Worm (Caenorhabditis elegans) whole organism, midembryonic: ENCODE measurements around the gene E04F6.4.

Experiments
- T22C8.4 ChIP-seq: fragments of 200-800 bp; sonication (Bioruptor generic); IDR thresholded peaks from 2 replicates; pipeline ENCODE4 v1.3.6; 2022; ENCODE audit warnings: missing genetic modification characterization, missing compliant biosample characterization
- cog-1 ChIP-seq: sonication (generic microtip); optimal IDR thresholded peaks from 2 replicates; lab custom pipeline; 2016; ENCODE audit warnings: missing genetic modification characterization, missing compliant biosample characterization
- flt-1 ChIP-seq: fragments of 200-800 bp; sonication (Bioruptor generic); IDR thresholded peaks from 2 replicates; pipeline ENCODE4 v1.3.6; 2022; ENCODE audit warnings: missing genetic modification characterization, missing compliant biosample characterization
- klf-2 ChIP-seq: fragments of 200-800 bp; sonication (Bioruptor generic); conservative IDR thresholded peaks from 2 replicates; pipeline ENCODE4 v1.3.6; 2022; ENCODE audit warnings: missing genetic modification reagents, missing genetic modification characterization, missing compliant biosample characterization
- ref-1 ChIP-seq: fragments of 200-800 bp; sonication (Bioruptor generic); conservative IDR thresholded peaks from 2 replicates; pipeline ENCODE4 v1.3.6; 2022; ENCODE audit warnings: missing genetic modification reagents, missing genetic modification characterization, missing compliant biosample characterization
- tab-1 ChIP-seq: fragments of 200-800 bp; sonication (Bioruptor generic); IDR thresholded peaks from 2 replicates; pipeline ENCODE4 v1.3.6; 2022; ENCODE audit warnings: missing genetic modification characterization, missing compliant biosample characterization
- ztf-29 ChIP-seq: fragments of 200-800 bp; sonication (Bioruptor generic); IDR thresholded peaks from 2 replicates; pipeline ENCODE4 v1.3.6; 2022; ENCODE audit warnings: missing genetic modification reagents, missing genetic modification characterization, missing compliant biosample characterization

DNA sequence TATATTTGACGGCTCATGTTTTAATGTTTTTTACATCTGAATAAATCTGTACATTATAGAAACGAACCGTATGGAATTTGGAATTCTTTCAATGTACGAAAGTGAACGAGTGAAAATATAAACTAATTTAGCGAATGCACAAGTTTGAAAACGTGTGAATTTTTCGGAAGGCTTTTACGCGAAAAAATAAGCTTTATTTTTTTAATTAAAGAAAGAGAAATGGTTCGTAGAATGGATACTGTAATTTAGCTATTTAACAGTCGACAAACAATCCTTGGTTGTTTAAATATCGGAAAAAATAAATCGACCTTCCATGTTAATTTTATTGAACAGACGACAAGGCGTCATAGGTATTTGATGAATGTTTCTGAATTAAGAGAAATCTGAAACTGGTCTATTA lies 6.3 kb downstream of the E04F6.4 start, which contains the start of gene acdh-12:
- TF ChIP-seq T22C8.4 (GFP tag; lab: Robert Waterston, UW) (no peak), flt-1 (GFP tag; lab: Robert Waterston, UW) (no peak), tab-1 (no peak), klf-2 (GFP tag; lab: Robert Waterston, UW) (no peak), cog-1 (tag; lab: Kevin White, UChicago) (no peak), ref-1 (no peak), ztf-29 (GFP tag; lab: Robert Waterston, UW) (no peak)
